Fruit fly (Drosophila melanogaster) S2 (cell line): Measurements from ENCODE around the gene FucT6.

Experiments
- CG8478 ChIP-seq: fragments of >200 bp; optimal IDR thresholded peaks from 2 replicates; lab custom pipeline; 2018
- CTCF ChIP-seq, 2 experiments: fragments of >200 bp; optimal IDR thresholded peaks; 2 replicates each; lab custom pipeline; 2018

The FucT6 gene

DNA sequence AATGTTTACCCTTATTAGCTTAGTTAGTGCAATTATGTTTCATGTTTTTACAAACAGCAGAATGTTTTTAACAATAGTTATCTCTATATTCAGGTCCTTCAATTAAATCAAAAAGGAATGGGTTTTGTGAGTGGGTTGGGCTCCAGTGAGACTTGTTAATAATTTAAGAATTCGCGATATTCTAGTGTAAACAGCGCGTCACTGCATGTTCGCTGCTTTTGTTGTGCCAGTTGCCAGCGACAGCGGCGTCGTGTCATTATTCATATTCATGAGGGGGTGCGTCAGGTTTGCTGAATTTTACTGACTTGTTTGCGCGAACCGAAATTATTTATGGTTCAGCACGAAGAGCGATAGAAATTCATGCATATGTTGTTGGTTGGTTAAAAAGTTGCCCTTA lies 5.5 kb upstream of the FucT6 start, which contains the start of gene Amun:
Amun (minus strand) TSS at position 303 of the 397 bp plus-strand sequence.
- TF ChIP-seq CG8478 (lab: Kevin White, UChicago), result no peak
- TF ChIP-seq CTCF (optimal IDR thresholded peaks at IDR 0.05; lab: Kevin White, UChicago), result no peak

DNA sequence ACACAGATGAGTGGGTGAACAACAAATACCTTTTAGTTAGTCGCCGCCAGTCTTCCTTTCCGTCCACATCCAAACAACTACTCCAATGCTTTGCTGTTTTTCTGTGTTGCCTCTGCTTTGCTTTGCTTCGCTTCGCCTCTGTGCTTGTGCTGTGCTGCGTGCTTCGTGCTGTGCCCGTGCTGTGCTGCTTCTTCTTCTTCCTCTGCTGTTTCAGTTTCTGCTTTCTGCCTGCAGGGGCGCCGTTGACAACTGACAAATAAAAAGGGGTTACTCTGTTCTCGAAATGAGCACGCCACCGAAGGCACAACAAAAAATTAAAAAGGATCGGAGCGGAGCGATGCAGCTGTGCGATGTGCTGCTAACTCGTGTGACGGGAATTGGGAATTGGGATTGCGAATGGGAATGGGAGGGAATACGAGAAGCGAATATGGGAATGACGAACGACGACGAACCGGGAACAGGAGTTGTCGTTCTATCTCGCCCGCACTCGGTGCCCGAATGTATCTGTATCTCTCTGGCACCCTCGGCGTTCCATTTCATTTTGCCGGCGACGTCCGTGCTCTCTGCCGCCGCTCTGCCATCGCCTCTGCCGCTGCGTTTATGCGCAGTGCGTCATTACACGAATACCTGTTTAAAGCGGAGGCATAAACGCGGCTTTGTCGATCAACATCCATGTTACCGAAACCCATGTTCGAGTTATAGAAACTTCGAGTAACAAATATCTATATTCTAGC lies 4.9 kb upstream of the FucT6 start:
- no peak for TF ChIP-seq CG8478 (lab: Kevin White, UChicago)
- TF ChIP-seq CTCF (optimal IDR thresholded peaks at IDR 0.05; lab: Kevin White, UChicago), result peak; percentile 48 to 63

DNA sequence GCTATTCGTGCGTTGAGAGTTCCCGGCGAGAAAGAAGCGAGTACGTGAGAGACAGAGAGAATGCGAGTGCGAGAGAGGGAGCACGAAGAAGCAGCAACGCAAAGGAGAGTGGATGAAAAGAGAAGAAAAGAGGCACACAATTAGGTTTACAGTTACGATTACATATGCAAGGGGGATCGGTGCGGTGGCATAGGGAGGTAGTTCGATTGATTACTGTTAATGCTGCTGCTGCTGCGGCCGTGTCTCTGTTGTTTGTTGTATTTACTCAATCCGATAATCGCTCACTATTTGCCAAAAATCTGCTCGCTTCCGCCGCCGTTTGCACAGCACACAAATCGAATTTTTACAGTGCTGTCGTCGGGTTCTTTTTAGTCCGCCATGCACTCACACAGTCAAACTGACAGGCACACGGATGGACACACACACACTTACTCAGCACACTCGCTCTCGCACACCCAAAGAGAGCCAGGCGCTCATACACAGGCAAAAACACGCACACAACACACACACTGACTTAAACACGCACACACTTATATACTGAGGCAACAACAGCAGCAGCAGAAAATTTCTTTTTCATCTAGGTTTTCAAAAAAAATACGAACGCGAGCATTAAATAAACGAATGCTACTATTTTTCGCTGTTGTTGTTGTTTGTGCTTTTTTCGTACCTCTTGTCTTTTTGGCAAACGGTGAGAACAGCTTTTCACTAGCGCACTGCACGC lies 4.2 kb upstream of the FucT6 start:
- no peak for TF ChIP-seq CG8478 (lab: Kevin White, UChicago)

DNA sequence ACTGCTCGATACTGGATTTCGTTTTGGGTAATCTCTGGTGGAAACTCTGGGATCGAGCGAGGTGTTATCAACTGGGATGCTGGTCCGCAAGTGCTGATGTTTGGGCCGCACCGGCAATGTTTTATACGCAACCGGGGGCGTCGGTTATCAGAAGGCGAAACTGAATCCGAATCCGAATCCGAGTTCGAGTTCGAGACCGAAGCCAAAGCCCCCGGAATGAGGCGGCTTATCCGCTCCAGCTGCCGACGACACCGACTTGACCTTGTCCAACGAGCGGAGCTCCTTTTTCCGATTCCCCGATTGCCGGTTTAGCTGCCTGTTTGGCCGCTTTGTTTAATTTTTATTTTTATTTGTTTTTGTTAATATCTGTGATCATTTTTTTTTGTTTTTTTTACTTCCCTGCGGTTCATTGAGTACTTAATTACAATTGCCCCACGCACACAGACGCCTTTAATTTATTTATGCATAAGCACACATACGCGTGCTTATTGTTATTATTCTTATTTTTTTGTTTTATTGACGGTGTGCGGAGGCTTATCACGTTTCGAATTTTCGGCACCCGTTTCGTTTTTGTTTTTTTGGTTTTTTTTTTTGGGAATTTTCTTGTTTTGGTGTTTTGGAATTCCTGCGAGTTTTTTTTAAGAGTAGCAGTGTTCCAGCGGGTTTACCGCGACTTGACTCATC lies 4.7 kb downstream of the FucT6 start, which contains the start of gene CG2444:
CG2444 (minus strand) TSS at position 372 of the 684 bp plus-strand sequence.
- TF ChIP-seq CG8478 (lab: Kevin White, UChicago) (no peak), CTCF (optimal IDR thresholded peaks at IDR 0.05; lab: Kevin White, UChicago) (no peak)

DNA sequence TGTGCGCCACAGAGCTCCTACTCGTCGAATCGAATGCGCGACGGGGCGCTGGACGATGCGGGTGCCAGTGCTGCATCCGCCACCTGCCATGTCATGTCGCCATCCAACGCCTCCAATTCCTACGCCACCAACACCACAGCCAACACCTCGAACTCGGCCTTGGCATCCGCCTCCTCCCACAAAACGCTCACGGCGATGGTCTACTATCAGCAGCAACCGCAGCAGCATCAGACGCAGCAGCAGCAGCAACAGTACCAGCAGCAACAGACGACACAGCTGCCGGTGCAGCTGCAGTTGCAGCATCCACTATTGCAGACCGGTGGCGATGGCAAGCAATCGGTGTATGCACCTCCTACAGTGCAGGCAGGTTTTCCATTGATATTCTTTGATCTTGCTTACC lies 9.0 kb downstream of the FucT6 start:
- TF ChIP-seq CTCF (optimal IDR thresholded peaks at IDR 0.05; lab: Kevin White, UChicago), result no peak
- no peak for TF ChIP-seq CG8478 (lab: Kevin White, UChicago)

DNA sequence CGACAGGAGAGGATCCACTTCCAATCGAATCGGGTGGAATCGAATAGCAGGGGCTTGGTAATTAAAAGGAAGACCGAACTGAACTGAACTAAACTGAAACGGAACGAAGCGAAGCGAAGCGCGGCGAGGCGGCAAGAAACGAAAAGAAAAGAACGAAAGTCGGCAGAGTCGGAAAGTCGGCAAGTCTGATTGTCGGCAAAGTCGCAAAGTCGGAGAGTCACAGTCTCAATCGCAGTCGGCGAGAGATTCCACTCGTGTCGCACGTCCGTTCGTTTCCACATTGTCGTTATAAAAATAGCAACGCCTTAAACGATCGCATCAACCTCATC lies 13.9 kb downstream of the FucT6 start:
- TF ChIP-seq CG8478 (lab: Kevin White, UChicago) (no peak), CTCF (optimal IDR thresholded peaks at IDR 0.05; lab: Kevin White, UChicago) (no peak)

DNA sequence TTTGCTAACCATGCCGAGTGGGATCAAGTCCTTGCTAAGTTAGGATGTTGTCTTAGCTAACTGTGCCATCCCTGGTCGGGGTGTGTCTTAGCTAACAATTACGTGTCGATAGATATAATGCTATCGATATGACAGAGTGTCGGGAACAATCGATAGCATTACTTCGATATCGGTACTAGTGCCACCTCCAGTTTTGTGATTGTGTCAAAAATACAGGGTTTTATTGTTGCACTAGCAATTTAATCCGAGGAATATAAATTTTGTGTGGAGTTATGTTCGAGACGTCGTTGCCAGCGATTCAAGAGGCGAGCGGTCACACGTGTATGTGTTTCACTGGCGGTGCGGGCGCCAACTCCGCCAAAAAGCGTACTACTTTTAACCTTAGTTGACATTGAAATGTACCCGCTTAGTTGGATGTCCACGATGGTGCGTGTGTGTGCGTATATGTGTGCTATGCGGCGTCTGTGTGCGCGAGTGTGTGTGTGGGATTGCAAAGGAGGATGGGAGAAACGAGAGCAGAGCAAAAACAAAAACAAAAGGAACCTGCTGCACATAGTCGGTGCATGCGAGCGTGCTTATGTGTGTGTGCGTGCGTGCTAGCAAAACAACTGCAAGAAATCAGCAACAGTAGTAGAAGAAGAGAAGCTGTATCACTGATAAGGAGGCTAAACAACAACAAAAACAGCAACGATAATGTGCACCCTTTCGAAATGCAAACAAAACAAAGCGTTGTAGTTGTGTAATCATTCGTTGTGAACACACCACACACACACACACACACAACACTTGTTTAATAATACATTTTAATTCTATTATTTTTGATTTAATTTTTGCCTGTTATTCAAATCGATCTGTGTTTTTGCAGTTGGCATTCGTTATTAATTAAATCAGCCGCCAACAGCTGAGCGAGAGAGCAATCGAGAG lies 14.5 kb downstream of the FucT6 start, which contains the start of gene PhKgamma:
PhKgamma (plus strand) TSS at position 179 of the 924 bp plus-strand sequence.
- TF ChIP-seq CTCF (optimal IDR thresholded peaks at IDR 0.05; lab: Kevin White, UChicago), result peak; percentile 64 to 78
- TF ChIP-seq CG8478 (lab: Kevin White, UChicago), result no peak

DNA sequence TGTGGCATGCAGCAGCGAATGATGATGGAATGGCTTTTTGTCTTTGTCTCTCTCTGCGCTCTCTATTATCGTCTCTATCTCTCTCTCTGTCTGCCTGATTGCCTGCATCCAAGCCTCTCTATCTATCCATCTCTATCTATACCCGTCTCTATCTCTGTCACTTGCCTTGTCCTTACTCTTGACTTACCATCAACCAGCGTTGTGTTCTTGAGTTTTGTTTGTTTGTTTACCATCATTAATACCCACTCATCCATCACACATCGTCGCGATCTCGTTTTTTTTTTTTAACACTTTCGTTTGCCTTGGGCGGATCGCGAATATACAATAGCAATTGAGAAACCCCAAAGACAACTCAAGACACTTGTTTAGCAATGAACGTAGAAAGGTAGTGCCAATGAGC lies 20.1 kb downstream of the FucT6 start:
- TF ChIP-seq CG8478 (lab: Kevin White, UChicago), result no peak
- TF ChIP-seq CTCF (optimal IDR thresholded peaks at IDR 0.05; lab: Kevin White, UChicago), result no peak

DNA sequence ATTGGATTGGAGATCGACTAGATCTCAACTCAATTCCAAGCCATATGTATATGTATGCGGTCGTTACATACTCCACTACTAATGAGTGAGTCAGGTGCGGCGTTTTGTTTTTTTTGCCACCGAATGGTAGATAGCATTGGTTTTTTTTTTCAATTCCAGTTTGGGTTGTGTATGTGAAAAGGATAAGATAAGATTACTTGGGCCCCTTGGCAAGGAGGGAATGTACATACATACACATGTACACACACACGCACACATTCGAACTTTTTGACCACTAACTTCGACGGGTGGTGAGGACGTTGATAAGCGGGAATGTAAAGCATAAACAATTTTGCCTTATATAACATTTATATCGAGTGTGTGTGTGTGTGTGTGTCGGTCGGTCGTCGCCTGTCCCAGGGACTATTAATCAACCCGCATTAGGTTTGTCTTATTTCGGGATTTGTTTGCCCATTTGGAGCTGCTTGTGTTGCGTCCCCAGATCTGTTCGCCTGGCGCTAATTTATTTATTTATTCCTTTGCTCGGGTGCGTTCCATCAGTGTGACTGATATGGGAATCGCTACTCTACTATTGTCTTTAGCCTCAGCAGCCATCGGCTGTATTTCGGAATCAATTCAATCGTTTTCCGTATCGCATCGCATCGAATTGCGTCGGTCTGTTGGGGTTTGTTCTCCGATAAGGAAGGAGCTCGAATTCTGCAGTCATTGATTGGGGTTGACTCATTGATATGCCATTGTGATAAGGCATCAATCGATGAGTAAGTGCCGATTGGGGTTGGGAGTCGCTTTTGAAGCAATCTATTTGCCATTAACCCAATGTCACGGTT lies 21.9 kb downstream of the FucT6 start:
- TF ChIP-seq CG8478 (lab: Kevin White, UChicago) (no peak), CTCF (optimal IDR thresholded peaks at IDR 0.05; lab: Kevin White, UChicago) (no peak)

DNA sequence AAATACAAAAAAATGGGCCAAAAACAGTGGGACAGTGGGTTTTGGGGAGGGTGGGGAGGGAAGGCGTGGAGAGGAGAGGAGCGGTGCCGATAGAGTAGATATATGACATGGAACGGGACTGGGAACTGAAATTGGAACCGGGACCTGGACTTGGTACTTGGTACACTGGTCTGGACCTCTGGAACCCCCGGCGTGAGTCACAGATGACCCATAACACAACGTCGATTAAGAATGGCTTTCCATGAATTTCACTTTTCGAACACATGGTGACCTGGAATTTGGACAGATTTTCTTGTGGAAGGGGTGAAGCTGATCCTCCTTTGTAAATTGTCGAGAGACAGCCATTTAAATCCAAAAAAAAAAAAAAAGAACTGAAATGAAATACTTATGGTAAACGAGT lies 23.1 kb downstream of the FucT6 start:
- TF ChIP-seq CG8478 (lab: Kevin White, UChicago) (no peak), CTCF (optimal IDR thresholded peaks at IDR 0.05; lab: Kevin White, UChicago) (no peak)

DNA sequence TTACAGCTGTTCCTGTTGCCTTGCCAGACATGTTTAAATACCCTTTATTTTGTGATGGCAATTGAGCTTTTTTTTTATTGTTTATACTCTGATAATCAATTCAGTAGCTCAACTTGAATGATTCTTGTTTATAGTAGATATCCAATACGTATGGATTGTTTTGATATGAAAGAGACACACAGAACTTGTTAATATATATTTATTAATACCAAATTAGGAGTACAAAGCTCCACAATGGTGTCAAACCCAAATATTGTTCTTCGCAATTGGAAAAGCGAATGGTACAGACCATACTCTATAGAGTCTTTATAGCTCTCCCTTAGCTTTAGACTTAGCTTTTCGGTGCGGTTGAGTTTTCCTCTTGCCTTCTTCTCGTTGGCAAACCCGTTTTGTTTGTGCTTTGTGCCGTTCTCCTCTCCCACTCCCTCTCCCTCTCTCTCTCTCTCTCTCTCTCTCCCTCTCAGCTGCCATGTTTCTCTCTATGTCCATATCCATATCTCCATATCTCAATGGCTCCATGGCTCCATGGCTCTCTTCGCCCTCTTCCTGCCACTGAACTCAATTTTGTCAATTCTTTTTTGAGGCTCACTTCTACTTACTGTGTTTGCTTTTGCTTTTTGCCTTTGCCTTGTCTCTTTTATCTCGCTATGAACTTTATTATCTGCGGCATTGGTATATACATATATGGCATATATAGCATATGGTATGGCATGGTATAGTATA lies 23.7 kb downstream of the FucT6 start:
- TF ChIP-seq CG8478 (lab: Kevin White, UChicago), result no peak
- no peak for TF ChIP-seq CTCF (optimal IDR thresholded peaks at IDR 0.05; lab: Kevin White, UChicago)

DNA sequence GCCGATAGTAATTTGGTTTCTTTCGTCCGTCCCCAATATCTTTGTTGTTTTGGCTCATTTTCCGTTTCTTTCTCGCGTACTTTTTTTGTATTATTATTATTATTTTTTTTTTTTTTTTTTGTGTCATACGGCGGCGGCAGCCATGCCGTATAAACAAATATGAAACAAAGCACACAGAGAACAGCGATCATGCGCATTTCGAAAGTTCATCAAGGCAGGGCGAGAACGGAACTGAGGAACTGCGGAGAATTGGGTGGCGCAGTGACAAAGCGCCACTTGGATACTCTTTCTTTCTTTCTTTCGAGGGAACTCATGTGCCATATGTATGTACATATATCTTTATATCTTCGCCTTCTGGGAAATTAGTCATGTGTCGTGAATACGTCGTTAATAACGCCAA lies 25.3 kb downstream of the FucT6 start:
- no peak for TF ChIP-seq CTCF (optimal IDR thresholded peaks at IDR 0.05; lab: Kevin White, UChicago)
- no peak for TF ChIP-seq CG8478 (lab: Kevin White, UChicago)

DNA sequence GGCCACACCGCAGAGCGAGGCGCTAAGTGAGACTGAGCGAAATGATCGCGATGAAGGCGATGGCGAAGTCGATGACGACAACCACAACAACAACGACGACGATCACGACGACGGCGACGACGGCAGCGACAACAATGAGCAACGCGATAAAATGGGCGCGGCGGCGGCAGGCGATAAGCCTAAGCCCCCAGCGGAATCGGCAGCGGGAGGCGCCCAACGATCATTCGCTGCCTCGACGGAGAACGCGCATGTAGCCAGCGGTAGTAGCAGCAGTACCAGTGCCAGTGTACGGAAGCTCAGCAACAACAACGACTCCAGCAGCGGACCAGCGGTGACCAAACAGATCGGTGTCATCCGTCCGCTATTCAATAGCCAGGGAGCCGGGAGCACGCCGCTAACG lies 26.3 kb downstream of the FucT6 start:
- TF ChIP-seq CTCF (optimal IDR thresholded peaks at IDR 0.05; lab: Kevin White, UChicago) (no peak), CG8478 (lab: Kevin White, UChicago) (no peak)
